Worm (Caenorhabditis elegans) whole organism, late embryonic: ENCODE data around the gene F11C7.2.
A peak's percentile ranks its signal among the peaks of the same experiment; 100 is the strongest.

Experiments used
- C38D4.7 ChIP-seq: fragments of 200-800 bp; sonication (Bioruptor generic); optimal IDR thresholded peaks from 2 replicates; lab custom pipeline; 2018; ENCODE audit warnings: mild to moderate bottlenecking, missing genetic modification characterization, moderate library complexity, missing compliant biosample characterization
- F13H6.1 ChIP-seq: sonication (generic microtip); optimal IDR thresholded peaks from 2 replicates; lab custom pipeline; 2016; ENCODE audit warnings: missing genetic modification characterization, missing compliant biosample characterization
- K09A11.1 ChIP-seq: sonication (generic microtip); optimal IDR thresholded peaks from 2 replicates; lab custom pipeline; 2017; ENCODE audit warnings: antibody characterized with exemption, mild to moderate bottlenecking, missing genetic modification characterization, missing compliant biosample characterization; ENCODE audit not compliant: insufficient read depth
- Y22D7AL.16 ChIP-seq: sonication (generic microtip); optimal IDR thresholded peaks from 2 replicates; lab custom pipeline; 2016; ENCODE audit warnings: missing genetic modification characterization, missing compliant biosample characterization
- ahr-1 ChIP-seq: sonication (generic microtip); optimal IDR thresholded peaks from 2 replicates; lab custom pipeline; 2016; ENCODE audit warnings: missing genetic modification characterization, missing compliant biosample characterization
- ceh-14 ChIP-seq: sonication (generic microtip); optimal IDR thresholded peaks from 2 replicates; lab custom pipeline; 2016; ENCODE audit warnings: missing genotype, missing genetic modification characterization, missing compliant biosample characterization
- ceh-19 ChIP-seq: fragments of 200-800 bp; sonication (Bioruptor generic); optimal IDR thresholded peaks from 2 replicates; lab custom pipeline; 2018; ENCODE audit warnings: mild to moderate bottlenecking, missing genetic modification characterization, missing compliant biosample characterization
- ceh-22 ChIP-seq: sonication (generic microtip); optimal IDR thresholded peaks from 2 replicates; lab custom pipeline; 2017; ENCODE audit warnings: missing biosample characterization, missing genetic modification characterization
- ceh-30 ChIP-seq: fragments of 150-350 bp; optimal IDR thresholded peaks from 2 replicates; lab custom pipeline; 2014; ENCODE audit warnings: missing biosample characterization, missing genetic modification characterization
- ceh-31 ChIP-seq: sonication (generic microtip); optimal IDR thresholded peaks from 2 replicates; lab custom pipeline; 2016; ENCODE audit warnings: missing genetic modification characterization, missing compliant biosample characterization
- ceh-45 ChIP-seq: fragments of 200-800 bp; sonication (Bioruptor generic); IDR thresholded peaks from 2 replicates; pipeline ENCODE4 v1.3.6; 2022; ENCODE audit warnings: missing genetic modification reagents, missing genetic modification characterization, missing compliant biosample characterization
- ceh-6 ChIP-seq: fragments of 200-800 bp; sonication (Bioruptor generic); optimal IDR thresholded peaks from 2 replicates; lab custom pipeline; 2018; ENCODE audit warnings: mild to moderate bottlenecking, missing genetic modification characterization, missing compliant biosample characterization
- ceh-9 ChIP-seq: sonication (generic microtip); optimal IDR thresholded peaks from 2 replicates; lab custom pipeline; 2016; ENCODE audit warnings: mild to moderate bottlenecking, missing genetic modification characterization, inconsistent platforms, missing compliant biosample characterization
- ets-4 ChIP-seq: sonication (generic microtip); optimal IDR thresholded peaks from 2 replicates; lab custom pipeline; 2016; ENCODE audit warnings: missing genetic modification characterization, missing compliant biosample characterization
- eyg-1 ChIP-seq: sonication (generic microtip); optimal IDR thresholded peaks from 2 replicates; lab custom pipeline; 2016; ENCODE audit warnings: missing genotype, missing genetic modification characterization, missing compliant biosample characterization
- fax-1 ChIP-seq: sonication (generic microtip); optimal IDR thresholded peaks from 2 replicates; lab custom pipeline; 2016; ENCODE audit warnings: missing genotype, missing genetic modification characterization, missing compliant biosample characterization
- fkh-6 ChIP-seq: sonication (generic microtip); optimal IDR thresholded peaks from 2 replicates; lab custom pipeline; 2016; ENCODE audit warnings: missing genetic modification characterization, missing compliant biosample characterization
- hlh-13 ChIP-seq: fragments of 200-800 bp; sonication (Bioruptor generic); optimal IDR thresholded peaks from 2 replicates; lab custom pipeline; 2018; ENCODE audit warnings: mild to moderate bottlenecking, missing genetic modification characterization, missing compliant biosample characterization
- hlh-15 ChIP-seq: sonication (generic microtip); optimal IDR thresholded peaks from 2 replicates; lab custom pipeline; 2016; ENCODE audit warnings: missing genetic modification characterization, missing compliant biosample characterization
- hlh-30 ChIP-seq: sonication (generic microtip); optimal IDR thresholded peaks from 2 replicates; lab custom pipeline; 2017; ENCODE audit warnings: antibody characterized with exemption, missing genetic modification characterization, missing compliant biosample characterization; ENCODE audit not compliant: insufficient read depth
- hlh-6 ChIP-seq: sonication (generic microtip); optimal IDR thresholded peaks from 2 replicates; lab custom pipeline; 2016; ENCODE audit warnings: missing genotype, missing genetic modification characterization, missing compliant biosample characterization
- hlh-8 ChIP-seq: sonication (generic microtip); optimal IDR thresholded peaks from 2 replicates; lab custom pipeline; 2016; ENCODE audit warnings: missing genotype, missing genetic modification characterization, missing compliant biosample characterization
- lim-6 ChIP-seq: sonication (generic microtip); optimal IDR thresholded peaks from 2 replicates; lab custom pipeline; 2016; ENCODE audit warnings: missing genetic modification characterization, missing compliant biosample characterization
- lin-11 ChIP-seq: fragments of 200-800 bp; sonication (Bioruptor generic); optimal IDR thresholded peaks from 2 replicates; lab custom pipeline; 2018; ENCODE audit warnings: mild to moderate bottlenecking, missing genetic modification characterization, missing compliant biosample characterization
- nfya-1 ChIP-seq: sonication (generic microtip); optimal IDR thresholded peaks from 2 replicates; lab custom pipeline; 2017; ENCODE audit warnings: missing genetic modification characterization, mild to moderate bottlenecking, missing compliant biosample characterization, antibody characterized with exemption, moderate library complexity
- nhr-232 ChIP-seq: sonication (generic microtip); optimal IDR thresholded peaks from 2 replicates; lab custom pipeline; 2016; ENCODE audit warnings: missing genetic modification characterization, missing compliant biosample characterization
- npax-4 ChIP-seq: sonication (generic microtip); optimal IDR thresholded peaks from 2 replicates; lab custom pipeline; 2016; ENCODE audit warnings: missing genetic modification characterization, missing compliant biosample characterization
- pha-2 ChIP-seq: sonication (generic microtip); optimal IDR thresholded peaks from 2 replicates; lab custom pipeline; 2017; ENCODE audit warnings: mild to moderate bottlenecking, missing genetic modification characterization, missing compliant biosample characterization
- pros-1 ChIP-seq: fragments of 150-350 bp; optimal IDR thresholded peaks from 2 replicates; lab custom pipeline; 2014; ENCODE audit warnings: missing biosample characterization, missing genetic modification reagents, missing genetic modification characterization
- ref-2 ChIP-seq: sonication (generic microtip); optimal IDR thresholded peaks from 2 replicates; lab custom pipeline; 2016; ENCODE audit warnings: missing genetic modification characterization, missing compliant biosample characterization
- rnt-1 ChIP-seq: sonication (generic microtip); optimal IDR thresholded peaks from 2 replicates; lab custom pipeline; 2016; ENCODE audit warnings: missing genetic modification characterization, missing compliant biosample characterization
- sdc-2 ChIP-seq: sonication (generic microtip); optimal IDR thresholded peaks from 2 replicates; lab custom pipeline; 2016; ENCODE audit warnings: missing genotype, missing genetic modification characterization, missing compliant biosample characterization
- sox-2 ChIP-seq: fragments of 200-800 bp; sonication (Bioruptor generic); IDR thresholded peaks from 2 replicates; pipeline ENCODE4 v1.3.6; 2022; ENCODE audit warnings: missing genetic modification reagents, missing genetic modification characterization, missing compliant biosample characterization
- tbx-7 ChIP-seq: sonication (generic microtip); optimal IDR thresholded peaks from 2 replicates; lab custom pipeline; 2016; ENCODE audit warnings: missing genotype, missing genetic modification characterization, missing compliant biosample characterization
- ttx-3 ChIP-seq: sonication (generic microtip); optimal IDR thresholded peaks from 2 replicates; lab custom pipeline; 2016; ENCODE audit warnings: missing genetic modification reagents, missing genetic modification characterization, missing compliant biosample characterization
- unc-3 ChIP-seq, 2 experiments: fragments of 200-800 bp in 1 of 2; sonication (Bioruptor generic) in 1 of 2; sonication (generic microtip) in 1 of 2; conservative IDR thresholded peaks in 1 of 2; optimal IDR thresholded peaks in 1 of 2; 2 replicates each; pipeline versions ENCODE4 v1.3.6 to Lab custom; 2016 to 2022; ENCODE audit warnings: missing compliant biosample characterization in 2 of 2, missing genetic modification characterization in 2 of 2, missing genetic modification reagents in 1 of 2
- unc-42 ChIP-seq: sonication (generic microtip); optimal IDR thresholded peaks from 2 replicates; lab custom pipeline; 2016; ENCODE audit warnings: missing genotype, missing genetic modification characterization, missing compliant biosample characterization
- unc-55 ChIP-seq: sonication (generic microtip); optimal IDR thresholded peaks from 2 replicates; lab custom pipeline; 2017; ENCODE audit warnings: missing biosample characterization, missing genetic modification reagents, missing genetic modification characterization
- zip-5 ChIP-seq: sonication (generic microtip); optimal IDR thresholded peaks from 2 replicates; lab custom pipeline; 2016; ENCODE audit warnings: missing genetic modification characterization, missing compliant biosample characterization
- ztf-16 ChIP-seq: sonication (generic microtip); optimal IDR thresholded peaks from 2 replicates; lab custom pipeline; 2017; ENCODE audit warnings: missing genetic modification characterization, missing compliant biosample characterization

F11C7.2 gene

ce11 chrX:17356748-17357147 is 39.9 kb upstream of the F11C7.2 start:
- no peak for TF ChIP-seq fkh-6 (tag; lab: Kevin White, UChicago)
- no peak for TF ChIP-seq ceh-22
- no peak for TF ChIP-seq zip-5 (tag; lab: Kevin White, UChicago)
- no peak for TF ChIP-seq fax-1 (tag; lab: Kevin White, UChicago)
- TF ChIP-seq hlh-13 (GFP tag; lab: Kevin White, UChicago), result no peak
- TF ChIP-seq hlh-8, result no peak

- TF ChIP-seq ceh-19 (GFP tag; lab: Kevin White, UChicago) (no peak), sdc-2 (tag; lab: Kevin White, UChicago) (no peak), lin-11 (tag; lab: Kevin White, UChicago) (no peak)
These were observed 37.2 kb upstream of the F11C7.2 start, which contains the start of gene npr-36 for ce11 chrX:17359452-17359851. npr-36 (plus strand) TSS chrX:17359752.

ce11 chrX:17362529-17362928 is 34.1 kb upstream of the F11C7.2 start, which contains the start of gene F10D7.11:
F10D7.11 (plus strand) TSS chrX:17362829.
- TF ChIP-seq ref-2 (tag; lab: Kevin White, UChicago) (no peak), ets-4 (tag; lab: Kevin White, UChicago) (no peak), unc-42 (tag; lab: Kevin White, UChicago) (no peak), pros-1 (tag; lab: Kevin White, UChicago) (no peak), K09A11.1 (no peak), ceh-30 (no peak), ceh-14 (tag; lab: Kevin White, UChicago) (no peak), sox-2 (GFP tag; lab: Robert Waterston, UW) (no peak)
- TF ChIP-seq, all 69 proteins: peak for 0

- no peak for TF ChIP-seq ceh-6 (GFP tag; lab: Kevin White, UChicago)
- no peak for TF ChIP-seq rnt-1 (tag; lab: Kevin White, UChicago)
- TF ChIP-seq fkh-6 (tag; lab: Kevin White, UChicago), result no peak
These were observed 33.1 kb upstream of the F11C7.2 start for ce11 chrX:17363491-17363890.

- no peak for TF ChIP-seq C38D4.7
- no peak for TF ChIP-seq ceh-31
These were observed 28.1 kb upstream of the F11C7.2 start, which contains the start of gene mfsd-10 for ce11 chrX:17368542-17368941. mfsd-10 (minus strand) TSS chrX:17368642.

ce11 chrX:17369514-17369913 is 27.1 kb upstream of the F11C7.2 start:
- peak; percentile 48 for TF ChIP-seq unc-55 (GFP tag; lab: Kevin White, UChicago)
- TF ChIP-seq ceh-9 (tag; lab: Kevin White, UChicago), result no peak
- TF ChIP-seq sdc-2 (tag; lab: Kevin White, UChicago), result peak; percentile 46
- no peak for TF ChIP-seq hlh-15
- peak; percentile 73 for TF ChIP-seq nfya-1 (tag; lab: Kevin White, UChicago)
- no peak for TF ChIP-seq tbx-7
- no peak for TF ChIP-seq unc-42 (tag; lab: Kevin White, UChicago)
- TF ChIP-seq hlh-6 (tag; lab: Kevin White, UChicago), result peak; percentile 49
- no peak for TF ChIP-seq ztf-16 (tag; lab: Kevin White, UChicago)
- no peak for TF ChIP-seq pros-1 (tag; lab: Kevin White, UChicago)
- no peak for TF ChIP-seq ahr-1 (tag; lab: Kevin White, UChicago)
- TF ChIP-seq rnt-1 (tag; lab: Kevin White, UChicago), result no peak
- TF ChIP-seq npax-4, result no peak
- no peak for TF ChIP-seq F13H6.1 (tag; lab: Kevin White, UChicago)
- no peak for TF ChIP-seq ttx-3 (tag; lab: Kevin White, UChicago)
- no peak for TF ChIP-seq unc-3 (GFP tag; conservative IDR thresholded peaks at IDR 0.05; lab: Robert Waterston, UW)
- no peak for TF ChIP-seq unc-3 (tag; optimal IDR thresholded peaks at IDR 0.05; lab: Kevin White, UChicago)
- TF ChIP-seq ceh-6 (GFP tag; lab: Kevin White, UChicago), result no peak
- TF ChIP-seq eyg-1 (tag; lab: Kevin White, UChicago), result no peak
- TF ChIP-seq ceh-45, result no peak
- no peak for TF ChIP-seq Y22D7AL.16 (tag; lab: Kevin White, UChicago)
- no peak for TF ChIP-seq C38D4.7
- TF ChIP-seq ceh-14 (tag; lab: Kevin White, UChicago), result no peak
- peak; percentile 58 for TF ChIP-seq sox-2 (GFP tag; lab: Robert Waterston, UW)
- TF ChIP-seq zip-5 (tag; lab: Kevin White, UChicago), result no peak
- no peak for TF ChIP-seq pha-2 (tag; lab: Kevin White, UChicago)
- TF ChIP-seq nhr-232 (tag; lab: Kevin White, UChicago), result no peak
- TF ChIP-seq lim-6 (tag; lab: Kevin White, UChicago), result no peak
- no peak for TF ChIP-seq K09A11.1
- no peak for TF ChIP-seq hlh-8
- no peak for TF ChIP-seq hlh-30 (tag; lab: Kevin White, UChicago)
- peak; percentile 23 for TF ChIP-seq ceh-31
- TF ChIP-seq ceh-30, result no peak
